Worm (Caenorhabditis elegans) whole organism, young adult: ENCODE measurements around the gene K06G5.1.
A peak's percentile ranks its signal among the peaks of the same experiment; 100 is the strongest.

ENCODE experiments used
- C17E4.6 ChIP-seq: fragments of 200-800 bp; sonication (Bioruptor generic); IDR thresholded peaks from 2 replicates; pipeline ENCODE4 v1.3.6; 2022; ENCODE audit warnings: missing genetic modification reagents, missing genetic modification characterization, missing compliant biosample characterization
- F22D6.2 ChIP-seq: sonication (generic microtip); optimal IDR thresholded peaks from 2 replicates; lab custom pipeline; 2016; ENCODE audit warnings: mild to moderate bottlenecking, missing genetic modification characterization, missing compliant biosample characterization
- F23B12.7 ChIP-seq: sonication (generic microtip); optimal IDR thresholded peaks from 2 replicates; lab custom pipeline; 2017; ENCODE audit warnings: missing genetic modification characterization, mild to moderate bottlenecking, missing compliant biosample characterization, antibody characterized with exemption, moderate library complexity; ENCODE audit not compliant: insufficient read depth
- F57A8.1 ChIP-seq: fragments of 200-800 bp; sonication (Bioruptor generic); optimal IDR thresholded peaks from 2 replicates; lab custom pipeline; 2018; ENCODE audit warnings: mild to moderate bottlenecking, missing genetic modification characterization, moderate library complexity, missing compliant biosample characterization
- K11D2.4 ChIP-seq: fragments of 200-800 bp; sonication (Bioruptor generic); IDR thresholded peaks from 2 replicates; pipeline ENCODE4 v1.3.6; 2022; ENCODE audit warnings: missing genetic modification reagents, missing genetic modification characterization, missing compliant biosample characterization
- ZK185.1 ChIP-seq: sonication (generic microtip); optimal IDR thresholded peaks from 2 replicates; lab custom pipeline; 2016; ENCODE audit warnings: mild to moderate bottlenecking, missing genetic modification characterization, missing compliant biosample characterization; ENCODE audit not compliant: poor library complexity, severe bottlenecking
- aptf-3 ChIP-seq: fragments of 200-800 bp; sonication (Bioruptor generic); IDR thresholded peaks from 2 replicates; pipeline ENCODE4 v1.3.6; 2022; ENCODE audit warnings: missing genetic modification characterization, missing compliant biosample characterization
- bed-1 ChIP-seq: fragments of 200-800 bp; sonication (Bioruptor generic); IDR thresholded peaks from 2 replicates; pipeline ENCODE4 v1.3.6; 2022; ENCODE audit warnings: missing genetic modification reagents, missing genetic modification characterization, missing compliant biosample characterization
- ccch-3 ChIP-seq: fragments of 200-800 bp; sonication (Bioruptor generic); optimal IDR thresholded peaks from 2 replicates; lab custom pipeline; 2018; ENCODE audit warnings: mild to moderate bottlenecking, missing genetic modification characterization, missing compliant biosample characterization
- cebp-1 ChIP-seq, 2 experiments: fragments of 200-800 bp in 1 of 2; sonication (Bioruptor generic) in 1 of 2; sonication (generic microtip) in 1 of 2; IDR thresholded peaks in 1 of 2; optimal IDR thresholded peaks in 1 of 2; 2 replicates each; pipeline versions ENCODE4 v1.3.6 to Lab custom; 2017 to 2022; ENCODE audit warnings: missing compliant biosample characterization in 2 of 2, missing genetic modification characterization in 2 of 2, mild to moderate bottlenecking in 1 of 2, missing genetic modification reagents in 1 of 2, moderate library complexity in 1 of 2
- cebp-2 ChIP-seq: fragments of 200-800 bp; sonication (Bioruptor generic); IDR thresholded peaks from 2 replicates; pipeline ENCODE4 v1.3.6; 2022; ENCODE audit warnings: missing genetic modification characterization, missing compliant biosample characterization
- ceh-27 ChIP-seq: fragments of 200-800 bp; sonication (Bioruptor generic); optimal IDR thresholded peaks from 2 replicates; lab custom pipeline; 2018; ENCODE audit warnings: mild to moderate bottlenecking, missing genetic modification characterization, moderate library complexity, missing compliant biosample characterization
- ceh-91 ChIP-seq: fragments of 200-800 bp; sonication (Bioruptor generic); IDR thresholded peaks from 2 replicates; pipeline ENCODE4 v1.3.6; 2022; ENCODE audit warnings: missing genetic modification reagents, missing genetic modification characterization, missing compliant biosample characterization
- die-1 ChIP-seq: sonication (generic microtip); optimal IDR thresholded peaks from 2 replicates; lab custom pipeline; 2016; ENCODE audit warnings: missing genotype, mild to moderate bottlenecking, missing genetic modification characterization, missing compliant biosample characterization
- dpl-1 ChIP-seq: fragments of 150-350 bp; optimal IDR thresholded peaks from 2 replicates; lab custom pipeline; 2014; ENCODE audit warnings: missing biosample characterization, missing genetic modification reagents, missing genetic modification characterization
- egl-44 ChIP-seq: fragments of 200-800 bp; sonication (Bioruptor generic); IDR thresholded peaks from 2 replicates; pipeline ENCODE4 v1.3.6; 2022; ENCODE audit warnings: missing genetic modification reagents, missing genetic modification characterization, missing compliant biosample characterization
- egrh-3 ChIP-seq: fragments of 200-800 bp; sonication (Bioruptor generic); IDR thresholded peaks from 2 replicates; pipeline ENCODE4 v1.3.6; 2022; ENCODE audit warnings: missing genetic modification reagents, missing genetic modification characterization, missing compliant biosample characterization
- gei-17 ChIP-seq: fragments of 200-800 bp; sonication (Bioruptor generic); optimal IDR thresholded peaks from 2 replicates; lab custom pipeline; 2018; ENCODE audit warnings: mild to moderate bottlenecking, missing genetic modification characterization, missing compliant biosample characterization
- hmg-20 ChIP-seq: fragments of 200-800 bp; sonication (Bioruptor generic); IDR thresholded peaks from 2 replicates; pipeline ENCODE4 v1.3.6; 2022; ENCODE audit warnings: missing genetic modification reagents, missing genetic modification characterization, missing compliant biosample characterization
- hsf-1 ChIP-seq: fragments of 200-800 bp; sonication (Bioruptor generic); IDR thresholded peaks from 2 replicates; pipeline ENCODE4 v1.3.6; 2022; ENCODE audit warnings: missing genetic modification reagents, missing genetic modification characterization, missing compliant biosample characterization
- let-526 ChIP-seq: fragments of 200-800 bp; sonication (Bioruptor generic); IDR thresholded peaks from 2 replicates; pipeline ENCODE4 v1.3.6; 2022; ENCODE audit warnings: missing genetic modification reagents, missing genetic modification characterization, missing compliant biosample characterization
- let-607 ChIP-seq, 2 experiments: fragments of 200-800 bp in 1 of 2; sonication (Bioruptor generic) in 1 of 2; sonication (generic microtip) in 1 of 2; optimal IDR thresholded peaks; 2 replicates each; lab custom pipeline; 2016 to 2018; ENCODE audit warnings: mild to moderate bottlenecking in 2 of 2, missing compliant biosample characterization in 2 of 2, missing genetic modification characterization in 2 of 2, moderate library complexity in 2 of 2, missing genotype in 1 of 2
- lin-40 ChIP-seq: sonication (generic microtip); optimal IDR thresholded peaks from 2 replicates; lab custom pipeline; 2016; ENCODE audit warnings: missing genetic modification characterization, mild to moderate bottlenecking, missing compliant biosample characterization, missing genotype, missing genetic modification reagents
- madf-10 ChIP-seq: sonication (generic microtip); optimal IDR thresholded peaks from 2 replicates; lab custom pipeline; 2016; ENCODE audit warnings: mild to moderate bottlenecking, missing genetic modification characterization, missing compliant biosample characterization
- madf-3 ChIP-seq: fragments of 200-800 bp; sonication (Bioruptor generic); IDR thresholded peaks from 2 replicates; pipeline ENCODE4 v1.3.6; 2022; ENCODE audit warnings: missing genetic modification reagents, missing genetic modification characterization, missing compliant biosample characterization
- mcd-1 ChIP-seq: fragments of 200-800 bp; sonication (Bioruptor generic); IDR thresholded peaks from 2 replicates; pipeline ENCODE4 v1.3.6; 2022; ENCODE audit warnings: missing genetic modification reagents, missing genetic modification characterization, missing compliant biosample characterization
- nfya-1 ChIP-seq: sonication (generic microtip); optimal IDR thresholded peaks from 2 replicates; lab custom pipeline; 2017; ENCODE audit warnings: antibody characterized with exemption, missing compliant biosample characterization, missing genetic modification characterization, borderline replicate concordance; ENCODE audit not compliant: insufficient read depth
- nfya-2 ChIP-seq: fragments of 200-800 bp; sonication (Bioruptor generic); IDR thresholded peaks from 2 replicates; pipeline ENCODE4 v1.3.6; 2022; ENCODE audit warnings: missing genetic modification reagents, missing genetic modification characterization, missing compliant biosample characterization
- rec-8 ChIP-seq, 2 experiments: sonication (generic microtip); optimal IDR thresholded peaks; 2 replicates each; lab custom pipeline; 2016; ENCODE audit warnings: mild to moderate bottlenecking in 2 of 2, missing genetic modification characterization in 2 of 2, missing genetic modification reagents in 2 of 2, missing genotype in 2 of 2, missing biosample characterization in 1 of 2, missing compliant biosample characterization in 1 of 2, moderate library complexity in 1 of 2
- repo-1 ChIP-seq: sonication (generic microtip); optimal IDR thresholded peaks from 2 replicates; lab custom pipeline; 2017; ENCODE audit warnings: mild to moderate bottlenecking, missing genetic modification characterization, missing compliant biosample characterization
- tbx-9 ChIP-seq: sonication (generic microtip); optimal IDR thresholded peaks from 2 replicates; lab custom pipeline; 2016; ENCODE audit warnings: borderline replicate concordance, missing genetic modification characterization, inconsistent platforms, missing compliant biosample characterization
- tlf-1 ChIP-seq: fragments of 200-800 bp; sonication (Bioruptor generic); optimal IDR thresholded peaks from 2 replicates; lab custom pipeline; 2018; ENCODE audit warnings: mild to moderate bottlenecking, missing genetic modification characterization, missing compliant biosample characterization
- unc-130 ChIP-seq: sonication (generic microtip); optimal IDR thresholded peaks from 2 replicates; lab custom pipeline; 2016; ENCODE audit warnings: missing genetic modification reagents, missing genetic modification characterization, missing compliant biosample characterization
- unc-62 ChIP-seq: fragments of 150-350 bp; optimal IDR thresholded peaks from 2 replicates; lab custom pipeline; 2014; ENCODE audit warnings: missing biosample characterization, missing genetic modification reagents, missing genetic modification characterization
- ztf-18 ChIP-seq: sonication (generic microtip); optimal IDR thresholded peaks from 2 replicates; lab custom pipeline; 2016; ENCODE audit warnings: missing genotype, mild to moderate bottlenecking, missing genetic modification characterization, missing compliant biosample characterization

The K06G5.1 gene

DNA sequence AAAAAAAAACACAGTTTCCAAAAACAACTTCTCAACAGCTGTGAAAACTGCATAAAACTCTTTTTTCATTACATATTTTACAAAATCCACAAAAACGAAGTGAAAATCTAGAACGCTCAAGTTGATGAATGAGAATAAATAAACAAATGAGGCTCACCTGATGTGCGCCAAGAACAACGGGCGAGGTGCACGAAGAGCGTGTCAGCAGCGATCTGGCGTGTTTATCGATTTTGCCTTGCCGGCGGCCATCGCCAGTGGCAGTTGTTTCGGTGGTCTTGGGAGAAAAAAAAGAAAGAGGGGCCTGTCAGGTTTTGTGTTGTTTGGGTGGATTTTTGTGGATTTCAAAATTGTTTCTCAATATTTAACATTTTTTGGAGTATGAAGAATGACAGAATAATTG, 40.9 kb upstream of the K06G5.1 start, which contains the start of gene idhb-1 (continued):
- TF ChIP-seq unc-130 (GFP tag; lab: Kevin White, UChicago) (no peak), ceh-27 (no peak), lin-40 (tag; lab: Kevin White, UChicago) (peak; percentile 65), gei-17 (no peak), madf-10 (no peak), tlf-1 (GFP tag; lab: Kevin White, UChicago) (no peak), mcd-1 (GFP tag; lab: Robert Waterston, UW) (no peak; the same call in 1 of the 2 replicates), F23B12.7 (tag; lab: Kevin White, UChicago) (no peak), F57A8.1 (GFP tag; lab: Kevin White, UChicago) (no peak), bed-1 (no peak), ztf-18 (tag; lab: Kevin White, UChicago) (peak; percentile 93), ceh-91 (GFP tag; lab: Robert Waterston, UW) (no peak), ZK185.1 (tag; lab: Kevin White, UChicago) (peak; percentile 1), let-526 (0 out of 2 replicates have a peak, but pooled peaks have one; percentile 51), cebp-2 (GFP tag; lab: Robert Waterston, UW) (no peak), rec-8 (tag; optimal IDR thresholded peaks at IDR 0.05; lab: Kevin White, UChicago) (no peak), die-1 (tag; lab: Kevin White, UChicago) (no peak), unc-62 (no peak), tbx-9 (tag; lab: Kevin White, UChicago) (no peak), let-607 (tag; optimal IDR thresholded peaks at IDR 0.05; lab: Kevin White, UChicago) (peak in 1 of 2 experiments; percentile 15), aptf-3 (no peak), F22D6.2 (tag; lab: Kevin White, UChicago) (no peak), dpl-1 (GFP tag; lab: Kevin White, UChicago) (no peak), hsf-1 (no peak), K11D2.4 (GFP tag; lab: Robert Waterston, UW) (peak; percentile 43; the same call in 1 of the 2 replicates), egrh-3 (GFP tag; lab: Robert Waterston, UW) (no peak)
- TF ChIP-seq, all 124 proteins: peak for 8

DNA sequence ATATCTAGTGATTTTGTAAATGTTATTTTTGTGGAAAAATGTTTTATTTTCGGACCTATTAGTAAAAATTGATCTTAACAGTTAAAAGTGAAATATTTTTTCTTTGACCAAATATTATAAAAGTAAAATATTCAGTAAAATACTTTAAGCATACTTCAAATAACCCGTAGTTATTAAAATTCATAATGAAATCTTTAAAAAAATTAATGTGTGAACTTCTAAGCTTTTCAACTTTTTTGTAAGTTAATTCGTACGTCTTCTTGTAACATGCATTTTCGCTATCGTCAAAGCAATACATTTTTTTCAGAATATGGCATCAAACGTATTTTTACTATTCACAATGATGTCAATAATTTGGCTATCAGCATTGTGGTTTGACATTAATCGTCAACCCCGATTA, 39.0 kb upstream of the K06G5.1 start, which contains the start of gene C37E2.2:
C37E2.2 (plus strand) TSS at position 301 of the 400 bp plus-strand sequence.
- TF ChIP-seq hmg-20 (GFP tag; lab: Robert Waterston, UW) (no peak), ccch-3 (GFP tag; lab: Kevin White, UChicago) (no peak), cebp-1 (GFP tag; IDR thresholded peaks at IDR 0.05; lab: Robert Waterston, UW) (no peak), cebp-1 (tag; optimal IDR thresholded peaks at IDR 0.05; lab: Kevin White, UChicago) (no peak), repo-1 (no peak), lin-40 (tag; lab: Kevin White, UChicago) (no peak), madf-3 (GFP tag; lab: Robert Waterston, UW) (no peak), nfya-2 (GFP tag; lab: Robert Waterston, UW) (no peak), egl-44 (GFP tag; lab: Robert Waterston, UW) (no peak), nfya-1 (tag; lab: Kevin White, UChicago) (no peak), let-526 (no peak)

DNA sequence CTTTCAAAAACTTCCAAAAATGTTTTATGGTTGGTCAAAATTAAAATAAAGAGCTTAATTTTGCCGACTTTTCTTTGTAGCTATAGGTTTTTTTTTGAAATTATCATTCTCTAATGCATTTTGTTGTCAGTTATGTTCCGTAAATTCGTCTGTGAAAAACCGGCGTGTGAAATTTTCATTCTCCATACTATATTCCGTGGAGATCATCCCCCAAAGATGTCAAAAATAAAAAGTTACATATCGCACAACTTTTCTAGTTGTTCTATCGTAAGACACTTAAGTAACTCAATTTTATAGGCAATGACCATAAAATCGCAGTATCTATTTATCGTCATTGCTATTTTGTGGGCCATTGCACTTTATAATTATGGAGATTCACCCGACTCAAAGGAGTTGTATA, 36.1 kb upstream of the K06G5.1 start, which contains the start of gene C37E2.10:
C37E2.10 (plus strand) TSS at position 301 of the 400 bp plus-strand sequence.
- TF ChIP-seq F23B12.7 (tag; lab: Kevin White, UChicago) (no peak), C17E4.6 (GFP tag; lab: Robert Waterston, UW) (no peak)
